Worm (Caenorhabditis elegans) whole organism, L4 larva: ENCODE measurements around the gene ZC374.2.

ENCODE experiments used
- F37D6.2 ChIP-seq: sonication (generic microtip); optimal IDR thresholded peaks from 2 replicates; lab custom pipeline; 2016; ENCODE audit warnings: mild to moderate bottlenecking, missing genetic modification characterization, missing compliant biosample characterization
- Y105C5A.15 ChIP-seq: fragments of 200-800 bp; sonication (Bioruptor generic); IDR thresholded peaks from 2 replicates; pipeline ENCODE4 v1.3.6; 2022; ENCODE audit warnings: missing genetic modification characterization, missing compliant biosample characterization
- Y48G9A.11 ChIP-seq: fragments of 200-800 bp; sonication (Bioruptor generic); IDR thresholded peaks from 2 replicates; pipeline ENCODE4 v1.3.6; 2022; ENCODE audit warnings: missing genetic modification reagents, missing genetic modification characterization, missing compliant biosample characterization
- Y5F2A.4 ChIP-seq: fragments of 200-800 bp; sonication (Bioruptor generic); optimal IDR thresholded peaks from 2 replicates; lab custom pipeline; 2018; ENCODE audit warnings: mild to moderate bottlenecking, missing genetic modification characterization, missing compliant biosample characterization
- ZK546.5 ChIP-seq, 2 experiments: sonication (generic microtip); optimal IDR thresholded peaks; 2 replicates each; lab custom pipeline; 2017; ENCODE audit warnings: missing biosample characterization in 2 of 2, missing genetic modification characterization in 2 of 2
- aha-1 ChIP-seq: fragments of 150-350 bp; peaks from one replicate; lab custom pipeline; 2014; ENCODE audit warnings: missing biosample characterization, missing genetic modification characterization
- aly-2 ChIP-seq: sonication (generic microtip); optimal IDR thresholded peaks from 2 replicates; lab custom pipeline; 2018; ENCODE audit warnings: missing biosample characterization, missing genetic modification characterization
- ceh-20 ChIP-seq: fragments of 200-800 bp; sonication (Bioruptor generic); IDR thresholded peaks from 2 replicates; pipeline ENCODE4 v1.3.6; 2022; ENCODE audit warnings: missing genetic modification reagents, missing genetic modification characterization, missing compliant biosample characterization
- ceh-28 ChIP-seq: fragments of 150-350 bp; optimal IDR thresholded peaks from 2 replicates; lab custom pipeline; 2014; ENCODE audit warnings: missing biosample characterization, missing genetic modification reagents, missing genetic modification characterization
- ceh-32 ChIP-seq: sonication (generic microtip); optimal IDR thresholded peaks from 2 replicates; lab custom pipeline; 2016; ENCODE audit warnings: mild to moderate bottlenecking, missing genetic modification characterization, missing compliant biosample characterization; ENCODE audit not compliant: poor library complexity
- cey-2 ChIP-seq: sonication (generic microtip); optimal IDR thresholded peaks from 3 replicates; lab custom pipeline; 2017; ENCODE audit warnings: missing genetic modification characterization, mild to moderate bottlenecking, missing compliant biosample characterization, antibody characterized with exemption, borderline replicate concordance; ENCODE audit not compliant: insufficient read depth
- ctbp-1 ChIP-seq: fragments of 200-800 bp; sonication (Bioruptor generic); IDR thresholded peaks from 2 replicates; pipeline ENCODE4 v1.3.6; 2022; ENCODE audit warnings: missing genetic modification reagents, missing genetic modification characterization, missing compliant biosample characterization
- daf-16 ChIP-seq, 3 experiments: sonication (generic microtip); optimal IDR thresholded peaks; 2 replicates each; lab custom pipeline; 2016 to 2017; ENCODE audit warnings: missing genetic modification characterization in 3 of 3, missing genetic modification reagents in 3 of 3, mild to moderate bottlenecking in 2 of 3, missing compliant biosample characterization in 2 of 3, missing biosample characterization in 1 of 3, moderate library complexity in 1 of 3
- dmd-6 ChIP-seq: fragments of 200-800 bp; sonication (Bioruptor generic); IDR thresholded peaks from 2 replicates; pipeline ENCODE4 v1.3.6; 2022; ENCODE audit warnings: missing genetic modification reagents, missing genetic modification characterization, missing compliant biosample characterization
- dmd-8 ChIP-seq: fragments of 200-800 bp; sonication (Bioruptor generic); IDR thresholded peaks from 2 replicates; pipeline ENCODE4 v1.3.6; 2022; ENCODE audit warnings: missing genetic modification characterization, missing compliant biosample characterization
- dmd-9 ChIP-seq: fragments of 200-800 bp; sonication (Bioruptor generic); IDR thresholded peaks from 2 replicates; pipeline ENCODE4 v1.3.6; 2022; ENCODE audit warnings: missing genetic modification reagents, missing genetic modification characterization, missing compliant biosample characterization
- dpl-1 ChIP-seq: fragments of 150-350 bp; optimal IDR thresholded peaks from 2 replicates; lab custom pipeline; 2014; ENCODE audit warnings: missing biosample characterization, missing genetic modification reagents, missing genetic modification characterization
- dve-1 ChIP-seq: sonication (generic microtip); optimal IDR thresholded peaks from 2 replicates; lab custom pipeline; 2017; ENCODE audit warnings: antibody characterized with exemption, mild to moderate bottlenecking, missing genetic modification characterization, missing compliant biosample characterization; ENCODE audit not compliant: insufficient read depth
- egl-43 ChIP-seq: fragments of 200-800 bp; sonication (Bioruptor generic); IDR thresholded peaks from 2 replicates; pipeline ENCODE4 v1.3.6; 2022; ENCODE audit warnings: missing genetic modification reagents, missing genetic modification characterization, missing compliant biosample characterization
- fkh-10 ChIP-seq: fragments of 150-350 bp; optimal IDR thresholded peaks from 2 replicates; lab custom pipeline; 2014; ENCODE audit warnings: missing biosample characterization, missing genetic modification reagents, missing genetic modification characterization
- hif-1 ChIP-seq, 2 experiments: sonication (generic microtip); optimal IDR thresholded peaks; 2 replicates each; lab custom pipeline; 2016 to 2017; ENCODE audit warnings: missing compliant biosample characterization in 2 of 2, missing genetic modification characterization in 2 of 2, missing genetic modification reagents in 2 of 2, missing genotype in 2 of 2, mild to moderate bottlenecking in 1 of 2
- hlh-30 ChIP-seq: sonication (generic microtip); optimal IDR thresholded peaks from 2 replicates; lab custom pipeline; 2017; ENCODE audit warnings: antibody characterized with exemption, mild to moderate bottlenecking, missing genetic modification characterization, missing compliant biosample characterization; ENCODE audit not compliant: insufficient read depth
- lin-1 ChIP-seq: fragments of 200-800 bp; sonication (Bioruptor generic); IDR thresholded peaks from 2 replicates; pipeline ENCODE4 v1.3.6; 2022; ENCODE audit warnings: missing genetic modification reagents, missing genetic modification characterization, missing compliant biosample characterization
- lin-13 ChIP-seq: fragments of 150-350 bp; optimal IDR thresholded peaks from 2 replicates; lab custom pipeline; 2014; ENCODE audit warnings: missing biosample characterization, missing genetic modification reagents, missing genetic modification characterization
- lin-38 ChIP-seq: fragments of 200-800 bp; sonication (Bioruptor generic); IDR thresholded peaks from 2 replicates; pipeline ENCODE4 v1.3.6; 2022; ENCODE audit warnings: missing genetic modification reagents, missing genetic modification characterization, missing compliant biosample characterization
- lir-3 ChIP-seq: sonication (generic microtip); optimal IDR thresholded peaks from 2 replicates; lab custom pipeline; 2016; ENCODE audit warnings: mild to moderate bottlenecking, missing genetic modification characterization, missing compliant biosample characterization
- madf-5 ChIP-seq, 2 experiments: fragments of 200-800 bp; sonication (Bioruptor generic); IDR thresholded peaks; 2 replicates each; pipeline ENCODE4 v1.3.6; 2022; ENCODE audit warnings: missing compliant biosample characterization in 2 of 2, missing genetic modification characterization in 2 of 2
- madf-9 ChIP-seq: fragments of 200-800 bp; sonication (Bioruptor generic); conservative IDR thresholded peaks from 2 replicates; pipeline ENCODE4 v1.3.6; 2022; ENCODE audit warnings: missing genetic modification reagents, missing genetic modification characterization, missing compliant biosample characterization
- mdt-29 ChIP-seq: fragments of 200-800 bp; sonication (Bioruptor generic); IDR thresholded peaks from 2 replicates; pipeline ENCODE4 v1.3.6; 2022; ENCODE audit warnings: missing genetic modification reagents, missing genetic modification characterization, missing compliant biosample characterization
- mxl-2 ChIP-seq: fragments of 200-800 bp; sonication (Bioruptor generic); conservative IDR thresholded peaks from 2 replicates; pipeline ENCODE4 v1.3.6; 2022; ENCODE audit warnings: missing genetic modification reagents, missing genetic modification characterization, missing compliant biosample characterization
- mxl-3 ChIP-seq: fragments of 200-800 bp; sonication (Bioruptor generic); optimal IDR thresholded peaks from 2 replicates; lab custom pipeline; 2018; ENCODE audit warnings: mild to moderate bottlenecking, missing genetic modification characterization, missing compliant biosample characterization
- nhr-28 ChIP-seq: fragments of 150-350 bp; optimal IDR thresholded peaks from 2 replicates; lab custom pipeline; 2014; ENCODE audit warnings: missing biosample characterization, missing genetic modification characterization
- nhr-41 ChIP-seq: fragments of 200-800 bp; sonication (Bioruptor generic); IDR thresholded peaks from 2 replicates; pipeline ENCODE4 v1.3.6; 2022; ENCODE audit warnings: missing genetic modification reagents, missing genetic modification characterization, missing compliant biosample characterization
- nhr-42 ChIP-seq: fragments of 200-800 bp; sonication (Bioruptor generic); IDR thresholded peaks from 2 replicates; pipeline ENCODE4 v1.3.6; 2022; ENCODE audit warnings: missing genetic modification characterization, missing compliant biosample characterization
- rbr-2 ChIP-seq: sonication (generic microtip); optimal IDR thresholded peaks from 2 replicates; lab custom pipeline; 2016; ENCODE audit warnings: missing genotype, missing genetic modification characterization, missing compliant biosample characterization
- set-16 ChIP-seq: fragments of 200-800 bp; sonication (Bioruptor generic); IDR thresholded peaks from 2 replicates; pipeline ENCODE4 v1.3.6; 2022; ENCODE audit warnings: missing genetic modification reagents, missing genetic modification characterization, missing compliant biosample characterization
- skn-1 ChIP-seq: fragments of 150-350 bp; optimal IDR thresholded peaks from 2 replicates; lab custom pipeline; 2014; ENCODE audit warnings: missing biosample characterization, missing genetic modification characterization
- snpc-1.2 ChIP-seq: fragments of 200-800 bp; sonication (Bioruptor generic); IDR thresholded peaks from 2 replicates; pipeline ENCODE4 v1.3.6; 2022; ENCODE audit warnings: missing genetic modification reagents, missing genetic modification characterization, missing compliant biosample characterization
- snpc-4 ChIP-seq: fragments of 150-350 bp; optimal IDR thresholded peaks from 2 replicates; lab custom pipeline; 2014; ENCODE audit warnings: missing biosample characterization, missing genetic modification characterization
- spr-1 ChIP-seq: sonication (generic microtip); optimal IDR thresholded peaks from 2 replicates; lab custom pipeline; 2016; ENCODE audit warnings: mild to moderate bottlenecking, missing genetic modification characterization, missing compliant biosample characterization
- spr-3 ChIP-seq: fragments of 200-800 bp; sonication (Bioruptor generic); optimal IDR thresholded peaks from 2 replicates; lab custom pipeline; 2018; ENCODE audit warnings: mild to moderate bottlenecking, missing genetic modification characterization, missing compliant biosample characterization
- unc-62 ChIP-seq, 3 experiments: fragments of 150-350 bp in 1 of 3; sonication (generic microtip); optimal IDR thresholded peaks in 2 of 3; peaks in 1 of 3; 1 replicate in 1 of 3; 2 replicates in 2 of 3; lab custom pipeline; 2014 to 2017; ENCODE audit warnings: missing biosample characterization in 3 of 3, missing genetic modification characterization in 3 of 3, missing genetic modification reagents in 3 of 3, missing genotype in 1 of 3
- zag-1 ChIP-seq: fragments of 150-350 bp; optimal IDR thresholded peaks from 2 replicates; lab custom pipeline; 2014; ENCODE audit warnings: missing biosample characterization, missing genetic modification characterization
- zfp-2 ChIP-seq: sonication (generic microtip); optimal IDR thresholded peaks from 2 replicates; lab custom pipeline; 2016; ENCODE audit warnings: mild to moderate bottlenecking, missing genetic modification characterization, missing compliant biosample characterization
- zfp-3 ChIP-seq: fragments of 200-800 bp; sonication (Bioruptor generic); conservative IDR thresholded peaks from 2 replicates; pipeline ENCODE4 v1.3.6; 2022; ENCODE audit warnings: missing genetic modification reagents, missing genetic modification characterization, missing compliant biosample characterization
- zip-2 ChIP-seq: fragments of 150-350 bp; optimal IDR thresholded peaks from 2 replicates; lab custom pipeline; 2014; ENCODE audit warnings: missing biosample characterization, missing genetic modification characterization
- ztf-11 ChIP-seq: fragments of 150-350 bp; optimal IDR thresholded peaks from 2 replicates; lab custom pipeline; 2014; ENCODE audit warnings: missing biosample characterization, missing genetic modification characterization

ZC374.2 gene

ce11 chrX:9999599-10000201 lies 47.5 kb downstream of the ZC374.2 start (continued):
- TF ChIP-seq lin-1 (GFP tag; lab: Robert Waterston, UW) (peak; percentile 84; the same call in 1 of the 2 replicates), spr-1 (tag; lab: Kevin White, UChicago) (peak; percentile 11), nhr-42 (GFP tag; lab: Robert Waterston, UW) (no peak), dpl-1 (GFP tag; lab: Kevin White, UChicago) (peak; percentile 32), nhr-28 (peak; percentile 70), set-16 (GFP tag; lab: Robert Waterston, UW) (peak; percentile 100), dve-1 (tag; lab: Kevin White, UChicago) (peak; percentile 80), fkh-10 (GFP tag; lab: Kevin White, UChicago) (no peak), nhr-41 (GFP tag; lab: Robert Waterston, UW) (no peak), zag-1 (tag; lab: Kevin White, UChicago) (no peak), madf-9 (GFP tag; lab: Robert Waterston, UW) (0 out of 2 replicates have a peak, but pooled peaks have one; percentile 7), ZK546.5 (tag; optimal IDR thresholded peaks at IDR 0.05; lab: Kevin White, UChicago) (no peak), hif-1 (tag; optimal IDR thresholded peaks at IDR 0.05; lab: Kevin White, UChicago) (peak in 1 of 2 experiments; percentile 75), zfp-2 (tag; lab: Kevin White, UChicago) (no peak), hlh-30 (peak; percentile 77), dmd-6 (peak; percentile 70), zfp-3 (GFP tag; lab: Robert Waterston, UW) (0 out of 2 replicates have a peak, but pooled peaks have one; percentile 35), aha-1 (tag; lab: Kevin White, UChicago) (peak; percentile 87), Y5F2A.4 (GFP tag; lab: Kevin White, UChicago) (peak; percentile 49), daf-16 (GFP tag; optimal IDR thresholded peaks at IDR 0.05; lab: Kevin White, UChicago) (no peak), daf-16 (tag; optimal IDR thresholded peaks at IDR 0.05; lab: Kevin White, UChicago) (peak; percentile 44), ztf-11 (tag; lab: Kevin White, UChicago) (no peak), snpc-1.2 (GFP tag; lab: Robert Waterston, UW) (no peak), spr-3 (GFP tag; lab: Kevin White, UChicago) (peak; percentile 2), egl-43 (GFP tag; lab: Robert Waterston, UW) (peak; percentile 83), mxl-3 (GFP tag; lab: Kevin White, UChicago) (peak; percentile 96), skn-1 (tag; lab: Kevin White, UChicago) (no peak), ceh-32 (tag; lab: Kevin White, UChicago) (no peak), rbr-2 (peak; percentile 63), F37D6.2 (tag; lab: Kevin White, UChicago) (peak; percentile 63), madf-5 (GFP tag; IDR thresholded peaks at IDR 0.05; lab: Robert Waterston, UW) (no peak), Y48G9A.11 (GFP tag; lab: Robert Waterston, UW) (no peak), zip-2 (no peak)

- TF ChIP-seq snpc-4, result no peak
- no peak for TF ChIP-seq mdt-29 (GFP tag; lab: Robert Waterston, UW)
- TF ChIP-seq mxl-3 (GFP tag; lab: Kevin White, UChicago), result no peak
- no peak for TF ChIP-seq lin-13 (GFP tag; lab: Kevin White, UChicago)
- TF ChIP-seq Y105C5A.15 (GFP tag; lab: Robert Waterston, UW), result no peak
- TF ChIP-seq rbr-2, result peak; percentile 23
- TF ChIP-seq cey-2 (tag; lab: Kevin White, UChicago), result no peak
- no peak for TF ChIP-seq ctbp-1 (GFP tag; lab: Robert Waterston, UW)
- peak in 1 of 2 experiments; percentile 30 for TF ChIP-seq unc-62 (GFP tag; optimal IDR thresholded peaks at IDR 0.05 in 1 of 2; lab: Kevin White, UChicago)
- TF ChIP-seq unc-62 (tag; optimal IDR thresholded peaks at IDR 0.05; lab: Kevin White, UChicago), result no peak
- TF ChIP-seq nhr-28, result no peak
- TF ChIP-seq lin-38 (GFP tag; lab: Robert Waterston, UW), result no peak
- TF ChIP-seq F37D6.2 (tag; lab: Kevin White, UChicago), result peak; percentile 3
- no peak for TF ChIP-seq lir-3 (tag; lab: Kevin White, UChicago)
- no peak for TF ChIP-seq spr-1 (tag; lab: Kevin White, UChicago)
- TF ChIP-seq spr-3 (GFP tag; lab: Kevin White, UChicago), result no peak
- no peak for TF ChIP-seq zfp-3 (GFP tag; lab: Robert Waterston, UW)
- no peak for TF ChIP-seq dmd-9 (GFP tag; lab: Robert Waterston, UW)
- no peak for TF ChIP-seq aha-1 (tag; lab: Kevin White, UChicago)
- no peak for TF ChIP-seq aly-2 (tag; lab: Kevin White, UChicago)
- no peak for TF ChIP-seq dmd-8
- no peak for TF ChIP-seq ceh-28 (tag; lab: Kevin White, UChicago)
- no peak for TF ChIP-seq mxl-2 (GFP tag; lab: Robert Waterston, UW)
- peak; percentile 19 for TF ChIP-seq fkh-10 (GFP tag; lab: Kevin White, UChicago)
- no peak for TF ChIP-seq ceh-20 (GFP tag; lab: Robert Waterston, UW)
- no peak for TF ChIP-seq snpc-1.2 (GFP tag; lab: Robert Waterston, UW)
Measured at ce11 chrX:9999192-9999591, 48.0 kb downstream of the ZC374.2 start, which contains the start of gene grk-1. TSS of gene grk-1 (minus strand) at chrX:9999208.
